Worm (Caenorhabditis elegans) whole organism, L2 larva: ENCODE measurements around the gene Y57A10A.2.

Experiments used
- F13H6.1 ChIP-seq: sonication (generic microtip); optimal IDR thresholded peaks from 2 replicates; lab custom pipeline; 2016; ENCODE audit warnings: missing genetic modification characterization, missing compliant biosample characterization
- R02D3.7 ChIP-seq: fragments of 150-350 bp; optimal IDR thresholded peaks from 2 replicates; lab custom pipeline; 2014; ENCODE audit warnings: missing biosample characterization, missing genetic modification characterization
- Y55F3AM.14 ChIP-seq: fragments of 200-800 bp; sonication (Bioruptor generic); optimal IDR thresholded peaks from 2 replicates; lab custom pipeline; 2018; ENCODE audit warnings: mild to moderate bottlenecking, missing genetic modification characterization, missing compliant biosample characterization
- ZK546.5 ChIP-seq: sonication (generic microtip); optimal IDR thresholded peaks from 2 replicates; lab custom pipeline; 2017; ENCODE audit warnings: missing biosample characterization, missing genetic modification characterization
- aly-2 ChIP-seq: fragments of 150-350 bp; optimal IDR thresholded peaks from 2 replicates; lab custom pipeline; 2014; ENCODE audit warnings: missing biosample characterization, missing genetic modification characterization
- ama-1 ChIP-seq: fragments of 150-350 bp; optimal IDR thresholded peaks from 2 replicates; lab custom pipeline; 2018; ENCODE audit warnings: inconsistent platforms
- ceh-82 ChIP-seq: fragments of 150-350 bp; optimal IDR thresholded peaks from 2 replicates; lab custom pipeline; 2014; ENCODE audit warnings: missing biosample characterization, missing genetic modification characterization
- crh-2 ChIP-seq: sonication (generic microtip); optimal IDR thresholded peaks from 2 replicates; lab custom pipeline; 2017; ENCODE audit warnings: missing biosample characterization, missing genetic modification characterization
- dmd-4 ChIP-seq: sonication (generic microtip); optimal IDR thresholded peaks from 2 replicates; lab custom pipeline; 2017; ENCODE audit warnings: missing biosample characterization, missing genetic modification characterization
- egl-27 ChIP-seq: sonication (generic microtip); optimal IDR thresholded peaks from 3 replicates; lab custom pipeline; 2017; ENCODE audit warnings: missing biosample characterization, missing genetic modification reagents, missing genetic modification characterization
- elt-1 ChIP-seq: fragments of 150-350 bp; optimal IDR thresholded peaks from 2 replicates; lab custom pipeline; 2014; ENCODE audit warnings: missing biosample characterization, missing genetic modification characterization
- fos-1 ChIP-seq: fragments of 150-350 bp; optimal IDR thresholded peaks from 2 replicates; lab custom pipeline; 2014; ENCODE audit warnings: missing biosample characterization, missing genetic modification characterization
- gmeb-1 ChIP-seq: fragments of 150-350 bp; optimal IDR thresholded peaks from 2 replicates; lab custom pipeline; 2014; ENCODE audit warnings: missing biosample characterization, missing genetic modification characterization
- lin-13 ChIP-seq: fragments of 150-350 bp; optimal IDR thresholded peaks from 2 replicates; lab custom pipeline; 2014; ENCODE audit warnings: missing biosample characterization, missing genetic modification reagents, missing genetic modification characterization
- lsy-2 ChIP-seq, 2 experiments: fragments of 150-350 bp in 1 of 2; sonication (generic microtip) in 1 of 2; optimal IDR thresholded peaks; 2 replicates each; lab custom pipeline; 2014 to 2017; ENCODE audit warnings: missing biosample characterization in 2 of 2, missing genetic modification characterization in 2 of 2
- mbf-1 ChIP-seq: sonication (generic microtip); optimal IDR thresholded peaks from 2 replicates; lab custom pipeline; 2017; ENCODE audit warnings: missing biosample characterization, missing genetic modification characterization
- mdl-1 ChIP-seq, 2 experiments: fragments of 150-350 bp in 1 of 2; sonication (generic microtip) in 1 of 2; optimal IDR thresholded peaks; 2 replicates each; lab custom pipeline; 2017; ENCODE audit warnings: missing biosample characterization in 2 of 2, missing genetic modification characterization in 2 of 2
- nhr-10 ChIP-seq: sonication (generic microtip); optimal IDR thresholded peaks from 2 replicates; lab custom pipeline; 2017; ENCODE audit warnings: missing biosample characterization, missing genetic modification characterization
- nhr-12 ChIP-seq: fragments of 150-350 bp; optimal IDR thresholded peaks from 2 replicates; lab custom pipeline; 2014; ENCODE audit warnings: missing biosample characterization, missing genetic modification characterization
- nhr-129 ChIP-seq: fragments of 150-350 bp; optimal IDR thresholded peaks from 2 replicates; lab custom pipeline; 2014; ENCODE audit warnings: missing biosample characterization, missing genetic modification characterization
- nhr-21 ChIP-seq: fragments of 150-350 bp; optimal IDR thresholded peaks from 2 replicates; lab custom pipeline; 2014; ENCODE audit warnings: missing biosample characterization, missing genetic modification characterization
- nhr-25 ChIP-seq: fragments of 150-350 bp; sonication (generic microtip); optimal IDR thresholded peaks from 3 replicates; lab custom pipeline; 2014; ENCODE audit warnings: missing biosample characterization, missing genetic modification characterization
- nhr-6 ChIP-seq: fragments of 150-350 bp; optimal IDR thresholded peaks from 2 replicates; lab custom pipeline; 2014; ENCODE audit warnings: missing biosample characterization, missing genetic modification characterization
- nhr-77 ChIP-seq: fragments of 150-350 bp; optimal IDR thresholded peaks from 2 replicates; lab custom pipeline; 2014; ENCODE audit warnings: missing biosample characterization, missing genetic modification characterization
- peb-1 ChIP-seq: fragments of 150-350 bp; optimal IDR thresholded peaks from 2 replicates; lab custom pipeline; 2014; ENCODE audit warnings: missing biosample characterization, missing genetic modification characterization
- sem-4 ChIP-seq: fragments of 150-350 bp; optimal IDR thresholded peaks from 2 replicates; lab custom pipeline; 2014; ENCODE audit warnings: missing biosample characterization, missing genetic modification reagents, missing genetic modification characterization
- skn-1 ChIP-seq: sonication (generic microtip); optimal IDR thresholded peaks from 2 replicates; lab custom pipeline; 2017; ENCODE audit warnings: missing biosample characterization, missing genetic modification characterization
- sma-3 ChIP-seq: sonication (generic microtip); optimal IDR thresholded peaks from 2 replicates; lab custom pipeline; 2016; ENCODE audit warnings: missing genetic modification reagents, missing genetic modification characterization, missing compliant biosample characterization
- sma-9 ChIP-seq, 2 experiments: fragments of 150-350 bp in 1 of 2; sonication (generic microtip) in 1 of 2; optimal IDR thresholded peaks; 2 replicates each; lab custom pipeline; 2014 to 2016; ENCODE audit warnings: missing genetic modification characterization in 2 of 2, mild to moderate bottlenecking in 1 of 2, missing biosample characterization in 1 of 2, missing compliant biosample characterization in 1 of 2, missing genetic modification reagents in 1 of 2, moderate library complexity in 1 of 2
- unc-55 ChIP-seq: fragments of 150-350 bp; sonication (generic microtip); optimal IDR thresholded peaks from 3 replicates; lab custom pipeline; 2014; ENCODE audit warnings: missing biosample characterization, missing genetic modification reagents, missing genetic modification characterization
- unc-62 ChIP-seq: fragments of 150-350 bp; optimal IDR thresholded peaks from 2 replicates; lab custom pipeline; 2014; ENCODE audit warnings: missing biosample characterization, missing genetic modification reagents, missing genetic modification characterization
- zag-1 ChIP-seq: fragments of 150-350 bp; optimal IDR thresholded peaks from 2 replicates; lab custom pipeline; 2014; ENCODE audit warnings: missing biosample characterization, missing genetic modification characterization
- ztf-1 ChIP-seq: fragments of 200-800 bp; sonication (Bioruptor generic); conservative IDR thresholded peaks from 2 replicates; pipeline ENCODE4 v1.3.6; 2022; ENCODE audit warnings: missing genetic modification characterization, missing compliant biosample characterization
- ztf-11 ChIP-seq: sonication (generic microtip); optimal IDR thresholded peaks from 2 replicates; lab custom pipeline; 2017; ENCODE audit warnings: missing biosample characterization, missing genetic modification characterization
- ztf-4 ChIP-seq: fragments of 150-350 bp; optimal IDR thresholded peaks from 2 replicates; lab custom pipeline; 2014; ENCODE audit warnings: missing biosample characterization, missing genetic modification characterization

Gene Y57A10A.2

ce11 chrII:12175398-12175797 lies 28.0 kb downstream of the Y57A10A.2 start:
- TF ChIP-seq ceh-82 (tag; lab: Kevin White, UChicago) (no peak), mbf-1 (tag; lab: Kevin White, UChicago) (no peak), peb-1 (tag; lab: Kevin White, UChicago) (no peak), unc-55 (GFP tag; lab: Kevin White, UChicago) (no peak), nhr-77 (tag; lab: Kevin White, UChicago) (no peak), nhr-21 (no peak), skn-1 (no peak), fos-1 (tag; lab: Kevin White, UChicago) (no peak)

- TF ChIP-seq sma-3 (GFP tag; lab: Kevin White, UChicago): no peak
- no peak for TF ChIP-seq egl-27
- no peak for TF ChIP-seq elt-1 (tag; lab: Kevin White, UChicago)
- TF ChIP-seq nhr-129 (tag; lab: Kevin White, UChicago): no peak
- no peak for TF ChIP-seq sma-9 (GFP tag; optimal IDR thresholded peaks at IDR 0.05; lab: Kevin White, UChicago)
- TF ChIP-seq sma-9 (tag; optimal IDR thresholded peaks at IDR 0.05; lab: Kevin White, UChicago): no peak
- no peak for TF ChIP-seq fos-1 (tag; lab: Kevin White, UChicago)
- TF ChIP-seq peb-1 (tag; lab: Kevin White, UChicago): no peak
- TF ChIP-seq nhr-6 (tag; lab: Kevin White, UChicago): no peak
- TF ChIP-seq Y55F3AM.14 (GFP tag; lab: Kevin White, UChicago): no peak
- no peak for TF ChIP-seq skn-1
- TF ChIP-seq sem-4 (tag; lab: Kevin White, UChicago): no peak
- TF ChIP-seq mdl-1 (tag; optimal IDR thresholded peaks at IDR 0.05; lab: Kevin White, UChicago): no peak
- no peak for TF ChIP-seq aly-2 (tag; lab: Kevin White, UChicago)
- no peak for TF ChIP-seq unc-55 (GFP tag; lab: Kevin White, UChicago)
- TF ChIP-seq ztf-11: no peak
- no peak for TF ChIP-seq ztf-4 (tag; lab: Kevin White, UChicago)
- TF ChIP-seq crh-2: no peak
- no peak for TF ChIP-seq nhr-10
- TF ChIP-seq ZK546.5: no peak
- no peak for TF ChIP-seq nhr-12 (tag; lab: Kevin White, UChicago)
Observed at ce11 chrII:12176521-12176920, 29.1 kb downstream of the Y57A10A.2 start.

ce11 chrII:12184857-12185256 lies 37.4 kb downstream of the Y57A10A.2 start, which contains the start of gene Y57A10A.13:
Gene Y57A10A.13, minus strand, starts transcription at chrII:12184902.
- TF ChIP-seq nhr-10 (no peak), unc-55 (GFP tag; lab: Kevin White, UChicago) (peak; percentile 42), nhr-21 (no peak), dmd-4 (no peak), lsy-2 (tag; optimal IDR thresholded peaks at IDR 0.05; lab: Kevin White, UChicago) (peak in 1 of 2 experiments; percentile 26), gmeb-1 (tag; lab: Kevin White, UChicago) (peak; percentile 47)

ce11 chrII:12185710-12186109 lies 38.3 kb downstream of the Y57A10A.2 start, which contains the start of gene Y57A10A.14:
Gene Y57A10A.14, plus strand, starts transcription at chrII:12185937.
- TF ChIP-seq mdl-1 (tag; optimal IDR thresholded peaks at IDR 0.05; lab: Kevin White, UChicago) (no peak), unc-62 (GFP tag; lab: Kevin White, UChicago) (no peak), ceh-82 (tag; lab: Kevin White, UChicago) (no peak), mbf-1 (tag; lab: Kevin White, UChicago) (no peak), crh-2 (peak; percentile 69), lin-13 (GFP tag; lab: Kevin White, UChicago) (no peak), F13H6.1 (tag; lab: Kevin White, UChicago) (peak; percentile 16), gmeb-1 (tag; lab: Kevin White, UChicago) (no peak), nhr-21 (no peak), sem-4 (tag; lab: Kevin White, UChicago) (no peak), nhr-12 (tag; lab: Kevin White, UChicago) (no peak), R02D3.7 (tag; lab: Kevin White, UChicago) (no peak), ztf-1 (no peak), fos-1 (tag; lab: Kevin White, UChicago) (peak; percentile 91), ztf-11 (no peak), skn-1 (peak; percentile 87), nhr-25 (no peak), ama-1 (lab: Kevin White, UChicago) (no peak), zag-1 (tag; lab: Kevin White, UChicago) (no peak), dmd-4 (no peak), lsy-2 (tag; optimal IDR thresholded peaks at IDR 0.05; lab: Kevin White, UChicago) (no peak)
